Fruit fly (Drosophila melanogaster) whole organism, adult: ENCODE results near the gene Cyp313a2.

Source experiments
- CG33017 ChIP-seq: fragments of 200-800 bp; sonication (Bioruptor generic); optimal IDR thresholded peaks from 2 replicates; lab custom pipeline; 2018; ENCODE audit warnings: missing biosample characterization, mild to moderate bottlenecking, missing genetic modification characterization, moderate library complexity
- Crg-1 ChIP-seq: fragments of 200-800 bp; sonication (Bioruptor generic); optimal IDR thresholded peaks from 2 replicates; lab custom pipeline; 2016; ENCODE audit warnings: missing biosample characterization, missing genetic modification characterization
- Hr96 ChIP-seq: fragments of 200-800 bp; sonication (Bioruptor generic); optimal IDR thresholded peaks from 2 replicates; lab custom pipeline; 2016; ENCODE audit warnings: missing biosample characterization, missing genetic modification characterization
- bab1 ChIP-seq: fragments of 200-800 bp; sonication (Bioruptor generic); optimal IDR thresholded peaks from 3 replicates; lab custom pipeline; 2019; ENCODE audit warnings: missing biosample characterization, mild to moderate bottlenecking, missing genetic modification characterization, moderate library complexity

DNA sequence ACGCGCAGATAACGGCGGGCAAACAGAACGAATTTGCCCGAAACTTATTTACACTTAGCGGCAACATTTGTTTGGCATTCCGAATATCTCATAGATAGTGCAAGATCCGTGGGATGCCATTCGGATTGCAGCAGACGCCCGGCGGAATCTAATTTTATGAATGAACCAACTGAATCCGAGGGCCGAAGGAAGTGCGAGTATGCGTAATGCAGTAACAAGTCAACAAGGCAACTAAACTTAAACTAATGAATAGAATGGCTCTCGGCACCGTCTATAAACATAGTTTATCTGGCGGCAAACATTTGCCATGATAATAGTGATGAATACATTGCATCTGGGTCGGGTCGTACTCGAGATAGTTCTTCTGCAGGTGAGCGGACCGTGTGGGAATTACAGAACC lies 13.5 kb upstream of the Cyp313a2 start:
- TF ChIP-seq Hr96 (no peak), Crg-1 (GFP tag; lab: Kevin White, UChicago) (no peak), CG33017 (tag; lab: Kevin White, UChicago) (no peak), bab1 (GFP tag; lab: Kevin White, UChicago) (no peak)
